Fruit fly (Drosophila melanogaster): ENCODE measurements around the gene Ada3.

Gene Ada3

dm6 chrX:18094747-18095352 is 9.3 kb downstream of the Ada3 start (continued):
- TF ChIP-seq Elba2 (GFP tag; optimal IDR thresholded peaks at IDR 0.05), result no peak
- no peak for TF ChIP-seq CG12104 (GFP tag; optimal IDR thresholded peaks at IDR 0.05)
- TF ChIP-seq gsb-n (tag; optimal IDR thresholded peaks at IDR 0.05), result no peak
- TF ChIP-seq cg (GFP tag; optimal IDR thresholded peaks at IDR 0.05), result no peak
- no peak for TF ChIP-seq CG2712 (tag; optimal IDR thresholded peaks at IDR 0.05)
- TF ChIP-seq Dfd (GFP tag; optimal IDR thresholded peaks at IDR 0.05), result no peak
- peak; percentile 2 for TF ChIP-seq CG7839 (tag; optimal IDR thresholded peaks at IDR 0.05)
- TF ChIP-seq chn (GFP tag; optimal IDR thresholded peaks at IDR 0.05), result no peak
- TF ChIP-seq unpg (GFP tag; optimal IDR thresholded peaks at IDR 0.05), result peak; percentile 50
- peak; percentile 28 for TF ChIP-seq cwo (GFP tag; optimal IDR thresholded peaks at IDR 0.05)
- no peak for TF ChIP-seq maf-S (GFP tag; optimal IDR thresholded peaks at IDR 0.05)
- TF ChIP-seq Fer1 (GFP tag; optimal IDR thresholded peaks at IDR 0.05), result peak; percentile 26
- no peak for TF ChIP-seq CG31388 (GFP tag; optimal IDR thresholded peaks at IDR 0.05)
- TF ChIP-seq insv (GFP tag; optimal IDR thresholded peaks at IDR 0.05), result no peak
- no peak for TF ChIP-seq dimm (GFP tag; IDR thresholded peaks at IDR 0.05)
- no peak for TF ChIP-seq Camta (GFP tag; optimal IDR thresholded peaks at IDR 0.05)
- no peak for TF ChIP-seq CG6254 (GFP tag; optimal IDR thresholded peaks at IDR 0.05)
- TF ChIP-seq Lhr (GFP tag; optimal IDR thresholded peaks at IDR 0.05), result no peak
- TF ChIP-seq CG15269 (tag; optimal IDR thresholded peaks at IDR 0.05), result peak; percentile 74
- TF ChIP-seq Ssrp (tag; optimal IDR thresholded peaks at IDR 0.05), result peak; percentile 15
- peak; percentile 19 for TF ChIP-seq dmrt99B (tag; optimal IDR thresholded peaks at IDR 0.05)
- no peak for TF ChIP-seq amos (GFP tag; IDR thresholded peaks at IDR 0.05; ENCODE audit: partially characterized antibody)
- no peak for TF ChIP-seq Optix (GFP tag; IDR thresholded peaks at IDR 0.05)
- peak; percentile 62 for TF ChIP-seq gem (tag; optimal IDR thresholded peaks at IDR 0.05)
- TF ChIP-seq crp (GFP tag; optimal IDR thresholded peaks at IDR 0.05), result no peak
- no peak for TF ChIP-seq Lim3 (GFP tag; IDR thresholded peaks at IDR 0.05)
- no peak for TF ChIP-seq CG2875 (GFP tag; optimal IDR thresholded peaks at IDR 0.05)
- no peak for TF ChIP-seq Drgx (GFP tag; IDR thresholded peaks at IDR 0.05)
- TF ChIP-seq fd96Cb (tag; optimal IDR thresholded peaks at IDR 0.05), result peak; percentile 25
- TF ChIP-seq pho (GFP tag; optimal IDR thresholded peaks at IDR 0.05), result no peak
- TF ChIP-seq nerfin-1 (tag; optimal IDR thresholded peaks at IDR 0.05), result no peak
- TF ChIP-seq Nf-YC (tag; optimal IDR thresholded peaks at IDR 0.05), result no peak
- peak; percentile 60 for TF ChIP-seq CG32532 (GFP tag; IDR thresholded peaks at IDR 0.05)
- peak; percentile 63 for TF ChIP-seq Rfx (GFP tag; IDR thresholded peaks at IDR 0.05)
- TF ChIP-seq pb (GFP tag; optimal IDR thresholded peaks at IDR 0.05), result no peak
- TF ChIP-seq CG10267 (tag; optimal IDR thresholded peaks at IDR 0.05), result no peak
- TF ChIP-seq ci (GFP tag; IDR thresholded peaks at IDR 0.05), result peak; percentile 17; the same call in 1 of the 3 replicates
- no peak for TF ChIP-seq CG4282 (GFP tag; optimal IDR thresholded peaks at IDR 0.05)
- no peak for TF ChIP-seq CG5180 (GFP tag; optimal IDR thresholded peaks at IDR 0.05)
- TF ChIP-seq CG8765 (GFP tag; IDR thresholded peaks at IDR 0.05), result no peak
- TF ChIP-seq CG10209 (GFP tag; optimal IDR thresholded peaks at IDR 0.05), result peak; percentile 30
- no peak for TF ChIP-seq CG17802 (tag; optimal IDR thresholded peaks at IDR 0.05)
- no peak for TF ChIP-seq MESR4 (GFP tag; optimal IDR thresholded peaks at IDR 0.05)
- no peak for TF ChIP-seq abd-A (tag; optimal IDR thresholded peaks at IDR 0.05)
- TF ChIP-seq CG7372 (GFP tag; IDR thresholded peaks at IDR 0.05), result no peak
- TF ChIP-seq hbn (GFP tag; IDR thresholded peaks at IDR 0.05; ENCODE audit: partially characterized antibody), result no peak
- TF ChIP-seq CG1832 (GFP tag; optimal IDR thresholded peaks at IDR 0.05), result no peak
- no peak for TF ChIP-seq aop (GFP tag; IDR thresholded peaks at IDR 0.05)
- TF ChIP-seq CG34376 (GFP tag; optimal IDR thresholded peaks at IDR 0.05), result no peak
- no peak for TF ChIP-seq CG4707 (GFP tag; optimal IDR thresholded peaks at IDR 0.05)

All from whole organism, embryonic.